Fruit fly (Drosophila melanogaster): Measurements from ENCODE around the gene CG9701.
A peak's percentile ranks its signal among the peaks of the same experiment; 100 is the strongest.

The CG9701 gene

dm6 chr3L:16713446-16714192 lies 19.7 kb upstream of the CG9701 start (continued):
- TF ChIP-seq ATbp (GFP tag; optimal IDR thresholded peaks at IDR 0.05) (no peak), CG31388 (GFP tag; optimal IDR thresholded peaks at IDR 0.05) (no peak), knrl (GFP tag; IDR thresholded peaks at IDR 0.05; ENCODE audit: partially characterized antibody) (no peak), Trl (optimal IDR thresholded peaks at IDR 0.05) (peak; percentile 59 to 68), Trl (GFP tag; optimal IDR thresholded peaks at IDR 0.05) (no peak), Sin3A (optimal IDR thresholded peaks at IDR 0.05) (no peak), CG6654 (GFP tag; optimal IDR thresholded peaks at IDR 0.05) (no peak), CG14860 (GFP tag; IDR thresholded peaks at IDR 0.05; ENCODE audit: partially characterized antibody) (peak; percentile 64; the same call in 2 of the 3 replicates), CG34224 (GFP tag; IDR thresholded peaks at IDR 0.05; ENCODE audit: partially characterized antibody) (peak; percentile 63), CG17361 (GFP tag; IDR thresholded peaks at IDR 0.05) (no peak), Sry-δ (GFP tag; optimal IDR thresholded peaks at IDR 0.05) (peak; percentile 16), Adf1 (GFP tag; IDR thresholded peaks at IDR 0.05) (peak; percentile 38), Hr78 (GFP tag; optimal IDR thresholded peaks at IDR 0.05) (no peak), CG8388 (GFP tag; optimal IDR thresholded peaks at IDR 0.05) (no peak), CG1024 (GFP tag; IDR thresholded peaks at IDR 0.05) (no peak), HLH4C (GFP tag; IDR thresholded peaks at IDR 0.05; ENCODE audit: partially characterized antibody) (peak; percentile 81), ap (GFP tag; IDR thresholded peaks at IDR 0.05) (no peak), CG12104 (GFP tag; optimal IDR thresholded peaks at IDR 0.05) (no peak), CG11696 (GFP tag; IDR thresholded peaks at IDR 0.05) (0 out of 2 replicates have a peak, but pooled peaks have one; percentile 49), CG7963 (GFP tag; IDR thresholded peaks at IDR 0.05; ENCODE audit: partially characterized antibody) (peak; percentile 60; the same call in 2 of the 3 replicates), sna (GFP tag; IDR thresholded peaks at IDR 0.05; ENCODE audit: partially characterized antibody) (peak; percentile 40; the same call in 1 of the 2 replicates), Xrp1 (GFP tag; IDR thresholded peaks at IDR 0.05) (no peak), da (GFP tag; optimal IDR thresholded peaks at IDR 0.05) (no peak), CG16813 (GFP tag; IDR thresholded peaks at IDR 0.05; ENCODE audit: partially characterized antibody) (peak; percentile 54; the same call in 2 of the 3 replicates), CG2116 (GFP tag; optimal IDR thresholded peaks at IDR 0.05) (peak; percentile 65), CG10543 (GFP tag; optimal IDR thresholded peaks at IDR 0.05) (peak; percentile 66), luna (GFP tag; optimal IDR thresholded peaks at IDR 0.05) (peak; percentile 1), crol (GFP tag; IDR thresholded peaks at IDR 0.05) (peak; percentile 68), bbx (GFP tag; IDR thresholded peaks at IDR 0.05; ENCODE audit: partially characterized antibody) (peak; percentile 82), CG8944 (GFP tag; optimal IDR thresholded peaks at IDR 0.05) (no peak), CG8478 (optimal IDR thresholded peaks at IDR 0.05) (no peak), CG10366 (GFP tag; IDR thresholded peaks at IDR 0.05) (no peak), ci (GFP tag; IDR thresholded peaks at IDR 0.05) (peak; percentile 49; the same call in 1 of the 3 replicates)

DNA sequence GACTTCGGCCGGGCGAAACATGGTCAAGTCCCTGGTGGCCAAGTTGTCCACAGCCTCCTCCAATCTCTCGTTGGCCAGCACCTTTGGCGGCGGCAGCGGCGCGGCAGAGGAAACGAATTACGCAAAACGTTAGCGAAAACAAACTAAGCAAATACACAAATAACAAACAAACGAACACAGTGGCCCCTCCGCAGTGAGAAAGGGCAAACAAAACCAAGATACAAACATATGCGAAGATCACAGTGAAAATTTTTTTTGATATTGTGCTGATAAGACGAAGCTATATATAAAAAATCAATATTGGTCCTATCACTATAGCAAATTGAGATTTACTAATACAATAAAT lies 19.2 kb upstream of the CG9701 start:
- peak; percentile 11 for TF ChIP-seq fu2 (GFP tag; optimal IDR thresholded peaks at IDR 0.05)
- TF ChIP-seq D19B (GFP tag; optimal IDR thresholded peaks at IDR 0.05): peak; percentile 13
- 0 out of 2 replicates have a peak, but pooled peaks have one; percentile 31 for TF ChIP-seq CG14441 (GFP tag; IDR thresholded peaks at IDR 0.05)
- TF ChIP-seq Hsf (GFP tag; optimal IDR thresholded peaks at IDR 0.05): peak; percentile 12
- TF ChIP-seq Oli (tag; optimal IDR thresholded peaks at IDR 0.05): peak; percentile 2
- TF ChIP-seq lab (GFP tag; optimal IDR thresholded peaks at IDR 0.05): peak; percentile 71
- peak; percentile 37 for TF ChIP-seq CG10543 (GFP tag; optimal IDR thresholded peaks at IDR 0.05)
- TF ChIP-seq kay (GFP tag; optimal IDR thresholded peaks at IDR 0.05): no peak
- no peak for TF ChIP-seq pzg (GFP tag; optimal IDR thresholded peaks at IDR 0.05)
- peak in 1 of 2 experiments; percentile 12 for TF ChIP-seq dpn (GFP tag; optimal IDR thresholded peaks at IDR 0.05)
- no peak for TF ChIP-seq da (GFP tag; optimal IDR thresholded peaks at IDR 0.05)
- TF ChIP-seq row (GFP tag; IDR thresholded peaks at IDR 0.05): 0 out of 3 replicates have a peak, but pooled peaks have one; percentile 13
- TF ChIP-seq CG5245 (GFP tag; optimal IDR thresholded peaks at IDR 0.05): no peak
- peak; percentile 7 for TF ChIP-seq CG13424 (tag; optimal IDR thresholded peaks at IDR 0.05)
- TF ChIP-seq grau (tag; optimal IDR thresholded peaks at IDR 0.05): peak; percentile 75
- no peak for TF ChIP-seq prd (optimal IDR thresholded peaks at IDR 0.05)
- peak; percentile 9; the same call in 1 of the 3 replicates for TF ChIP-seq prd (GFP tag; IDR thresholded peaks at IDR 0.05)
- no peak for TF ChIP-seq CG17568 (GFP tag; optimal IDR thresholded peaks at IDR 0.05)
- no peak for TF ChIP-seq gcm (GFP tag; optimal IDR thresholded peaks at IDR 0.05)
- peak; percentile 53 for TF ChIP-seq Rfx (GFP tag; IDR thresholded peaks at IDR 0.05)
